Fruit fly (Drosophila melanogaster): Measurements from ENCODE around the gene ncd.

Gene ncd

DNA sequence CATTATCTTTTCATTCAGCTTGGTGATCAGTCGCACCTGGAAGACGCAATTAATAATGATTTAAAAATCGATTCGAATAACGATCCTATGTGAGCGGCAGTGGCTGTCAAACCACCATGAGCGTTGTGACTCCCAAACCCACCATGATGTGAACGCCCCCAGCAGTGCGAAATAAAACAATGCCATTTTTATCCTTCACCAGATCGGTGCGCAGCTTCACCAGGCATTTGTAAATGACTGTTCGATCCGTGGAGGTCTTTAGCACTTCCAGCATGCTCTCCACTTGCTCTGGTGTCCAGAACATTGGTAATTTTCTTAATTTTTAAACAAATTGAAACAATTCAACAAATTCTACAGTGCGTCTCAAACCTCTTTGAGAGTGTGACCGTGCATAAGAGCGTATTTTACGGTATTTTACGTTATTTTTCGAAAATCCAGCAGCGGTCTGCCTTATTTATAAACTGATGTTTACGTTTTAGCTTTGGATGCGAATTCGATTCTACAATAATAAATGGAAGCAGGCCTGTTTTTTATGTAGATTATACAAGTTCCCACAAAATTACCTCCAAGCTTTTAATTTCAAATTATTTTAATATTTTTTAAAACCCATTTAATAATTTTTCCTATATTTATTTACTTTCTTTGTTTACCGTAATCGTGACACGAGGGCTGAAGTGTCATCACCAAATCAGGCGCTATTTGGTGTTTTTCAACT is 7.8 kb downstream of the ncd start, which contains the start of the genes Rnb and Drice (continued):
- TF ChIP-seq CG6654 (GFP tag; optimal IDR thresholded peaks at IDR 0.05), result peak; percentile 99
- 0 out of 3 replicates have a peak, but pooled peaks have one; percentile 51 for TF ChIP-seq gce (GFP tag; IDR thresholded peaks at IDR 0.05)
- TF ChIP-seq CG6175 (GFP tag; IDR thresholded peaks at IDR 0.05), result no peak
- TF ChIP-seq unpg (GFP tag; optimal IDR thresholded peaks at IDR 0.05), result no peak
- TF ChIP-seq Ravus (GFP tag; IDR thresholded peaks at IDR 0.05), result no peak
- TF ChIP-seq MBD-R2 (GFP tag; IDR thresholded peaks at IDR 0.05), result peak; percentile 54
- no peak for TF ChIP-seq onecut (GFP tag; IDR thresholded peaks at IDR 0.05)
- no peak for TF ChIP-seq Ets97D (GFP tag; optimal IDR thresholded peaks at IDR 0.05)
- no peak for TF ChIP-seq CG3163 (GFP tag; optimal IDR thresholded peaks at IDR 0.05)
- peak; percentile 63 for TF ChIP-seq CG2129 (GFP tag; IDR thresholded peaks at IDR 0.05; ENCODE audit: partially characterized antibody)
- TF ChIP-seq CG17802 (tag; optimal IDR thresholded peaks at IDR 0.05), result peak; percentile 95
- TF ChIP-seq CG6683 (GFP tag; optimal IDR thresholded peaks at IDR 0.05), result peak; percentile 29
- no peak for TF ChIP-seq Hey (tag; optimal IDR thresholded peaks at IDR 0.05)
- TF ChIP-seq CG10431 (GFP tag; optimal IDR thresholded peaks at IDR 0.05), result no peak
- no peak for TF ChIP-seq CrebB (tag; optimal IDR thresholded peaks at IDR 0.05)
- TF ChIP-seq CG14710 (tag; optimal IDR thresholded peaks at IDR 0.05), result peak; percentile 79
- TF ChIP-seq hbn (GFP tag; IDR thresholded peaks at IDR 0.05; ENCODE audit: partially characterized antibody), result peak; percentile 65
- TF ChIP-seq CG10654 (GFP tag; optimal IDR thresholded peaks at IDR 0.05), result peak; percentile 19
- peak; percentile 32; the same call in 1 of the 2 replicates for TF ChIP-seq CG14667 (GFP tag; IDR thresholded peaks at IDR 0.05)
- no peak for TF ChIP-seq sens-2 (GFP tag; IDR thresholded peaks at IDR 0.05)
- TF ChIP-seq CG6689 (GFP tag; IDR thresholded peaks at IDR 0.05), result no peak
- TF ChIP-seq Atf-2 (GFP tag; optimal IDR thresholded peaks at IDR 0.05), result no peak
- peak; percentile 7 for TF ChIP-seq CG18764 (GFP tag; optimal IDR thresholded peaks at IDR 0.05)
- TF ChIP-seq bbx (GFP tag; IDR thresholded peaks at IDR 0.05; ENCODE audit: partially characterized antibody), result peak; percentile 47; the same call in 1 of the 2 replicates
- TF ChIP-seq CG31365 (tag; optimal IDR thresholded peaks at IDR 0.05), result no peak
- TF ChIP-seq row (GFP tag; IDR thresholded peaks at IDR 0.05), result peak; percentile 90
- TF ChIP-seq gcm (GFP tag; optimal IDR thresholded peaks at IDR 0.05), result no peak
- TF ChIP-seq CG12744 (GFP tag; optimal IDR thresholded peaks at IDR 0.05), result no peak
- no peak for TF ChIP-seq CG16863 (GFP tag; optimal IDR thresholded peaks at IDR 0.05)
- no peak for TF ChIP-seq disco-r (GFP tag; optimal IDR thresholded peaks at IDR 0.05)
- no peak for TF ChIP-seq Nf-YC (tag; optimal IDR thresholded peaks at IDR 0.05)
- TF ChIP-seq CG31224 (GFP tag; IDR thresholded peaks at IDR 0.05), result peak; percentile 43; the same call in 1 of the 2 replicates
- no peak for TF ChIP-seq tll (GFP tag; optimal IDR thresholded peaks at IDR 0.05)
- no peak for TF ChIP-seq CG11560 (tag; IDR thresholded peaks at IDR 0.05)
- no peak for TF ChIP-seq CG10565 (GFP tag; optimal IDR thresholded peaks at IDR 0.05)
- no peak for TF ChIP-seq crol (GFP tag; IDR thresholded peaks at IDR 0.05)
- peak; percentile 83 for TF ChIP-seq gfzf (GFP tag; optimal IDR thresholded peaks at IDR 0.05)
- no peak for TF ChIP-seq pros (GFP tag; optimal IDR thresholded peaks at IDR 0.05)
- no peak for TF ChIP-seq C15 (GFP tag; IDR thresholded peaks at IDR 0.05)
- no peak for TF ChIP-seq CG7839 (tag; optimal IDR thresholded peaks at IDR 0.05)
- no peak for TF ChIP-seq CG4730 (GFP tag; IDR thresholded peaks at IDR 0.05)
- peak; percentile 79 for TF ChIP-seq Scr (GFP tag; IDR thresholded peaks at IDR 0.05; ENCODE audit: partially characterized antibody)
- 0 out of 3 replicates have a peak, but pooled peaks have one; percentile 19 for TF ChIP-seq Opbp (GFP tag; IDR thresholded peaks at IDR 0.05; ENCODE audit: partially characterized antibody)
- TF ChIP-seq gsb (GFP tag; IDR thresholded peaks at IDR 0.05), result no peak
- peak; percentile 96 for TF ChIP-seq cad (GFP tag; optimal IDR thresholded peaks at IDR 0.05)
- peak; percentile 68 for TF ChIP-seq CG17829 (tag; optimal IDR thresholded peaks at IDR 0.05)
- peak; percentile 23 for TF ChIP-seq pho (GFP tag; optimal IDR thresholded peaks at IDR 0.05)
- TF ChIP-seq dimm (GFP tag; IDR thresholded peaks at IDR 0.05), result no peak
- TF ChIP-seq gcm2 (GFP tag; optimal IDR thresholded peaks at IDR 0.05), result no peak
- TF ChIP-seq ATbp (GFP tag; optimal IDR thresholded peaks at IDR 0.05), result no peak

Measured in whole organism, embryonic.